Fruit fly (Drosophila melanogaster) S2 (cell line): ENCODE data around the gene CG6321.

ENCODE experiments used
- CG8478 ChIP-seq: fragments of >200 bp; optimal IDR thresholded peaks from 2 replicates; lab custom pipeline; 2018
- CTCF ChIP-seq, 2 experiments: fragments of >200 bp; optimal IDR thresholded peaks; 2 replicates each; lab custom pipeline; 2018

dm6 chr3L:11107935-11108334 is 46.9 kb upstream of the CG6321 start, which contains the start of gene CG12522:
- TF ChIP-seq CG8478 (lab: Kevin White, UChicago) = no peak
- no peak for TF ChIP-seq CTCF (optimal IDR thresholded peaks at IDR 0.05; lab: Kevin White, UChicago)
